Fruit fly (Drosophila melanogaster) S2 (cell line): ENCODE results near the gene sip3.

ENCODE experiments used
- CG8478 ChIP-seq: fragments of >200 bp; optimal IDR thresholded peaks from 2 replicates; lab custom pipeline; 2018
- CTCF ChIP-seq, 2 experiments: fragments of >200 bp; optimal IDR thresholded peaks; 2 replicates each; lab custom pipeline; 2018

DNA sequence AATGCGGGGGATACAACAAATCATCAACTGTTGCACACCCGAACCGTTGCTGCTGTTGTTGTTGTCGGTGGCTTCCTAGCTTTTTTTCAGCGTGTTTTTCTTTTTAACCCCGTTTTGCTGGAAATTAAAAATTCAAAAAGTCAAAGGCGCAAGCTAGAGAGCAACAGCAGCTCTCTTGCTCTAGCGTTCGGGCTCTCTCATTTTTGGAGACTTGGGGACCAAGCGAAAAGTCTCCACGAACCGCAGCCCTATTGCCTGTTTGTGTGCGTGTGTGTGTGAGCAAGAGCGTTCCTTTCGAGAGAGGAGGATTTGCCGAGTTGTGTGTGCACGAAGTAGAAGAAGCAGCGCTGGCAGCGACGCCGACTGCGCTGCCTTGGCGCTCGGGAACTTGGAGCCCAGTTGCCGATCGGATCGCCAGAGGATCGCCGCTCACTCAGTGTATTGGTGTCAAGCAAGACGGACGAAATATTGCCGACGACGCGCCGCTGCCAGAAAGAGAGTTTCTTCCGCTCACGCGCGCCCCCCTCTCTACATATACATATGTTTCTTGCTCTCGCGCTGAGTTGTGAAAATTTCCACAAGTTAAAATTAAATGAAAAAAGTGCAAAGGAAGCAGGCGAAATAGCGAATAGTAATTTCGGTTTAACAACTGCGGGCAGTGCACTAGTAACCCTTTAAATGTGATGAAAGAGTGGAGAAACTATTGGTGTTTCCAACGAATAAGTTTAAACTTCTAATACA, 47.3 kb upstream of the sip3 start:
- TF ChIP-seq CG8478 (lab: Kevin White, UChicago) (no peak), CTCF (optimal IDR thresholded peaks at IDR 0.05; lab: Kevin White, UChicago) (no peak)
